Worm (Caenorhabditis elegans) whole organism, L2 larva: Measurements from ENCODE around the gene C30G12.6.
A peak's percentile ranks its signal among the peaks of the same experiment; 100 is the strongest.

Experiments
- C34F6.9 ChIP-seq: fragments of 150-350 bp; optimal IDR thresholded peaks from 2 replicates; lab custom pipeline; 2014; ENCODE audit warnings: missing biosample characterization, missing genetic modification characterization
- F13H6.1 ChIP-seq: sonication (generic microtip); optimal IDR thresholded peaks from 2 replicates; lab custom pipeline; 2016; ENCODE audit warnings: missing genetic modification characterization, missing compliant biosample characterization
- R02D3.7 ChIP-seq: fragments of 150-350 bp; optimal IDR thresholded peaks from 2 replicates; lab custom pipeline; 2014; ENCODE audit warnings: missing biosample characterization, missing genetic modification characterization
- Y55F3AM.14 ChIP-seq: fragments of 200-800 bp; sonication (Bioruptor generic); optimal IDR thresholded peaks from 2 replicates; lab custom pipeline; 2018; ENCODE audit warnings: mild to moderate bottlenecking, missing genetic modification characterization, missing compliant biosample characterization
- ZK546.5 ChIP-seq: sonication (generic microtip); optimal IDR thresholded peaks from 2 replicates; lab custom pipeline; 2017; ENCODE audit warnings: missing biosample characterization, missing genetic modification characterization
- alr-1 ChIP-seq: fragments of 150-350 bp; optimal IDR thresholded peaks from 2 replicates; lab custom pipeline; 2014; ENCODE audit warnings: missing biosample characterization, missing genetic modification characterization
- aly-2 ChIP-seq: fragments of 150-350 bp; optimal IDR thresholded peaks from 2 replicates; lab custom pipeline; 2014; ENCODE audit warnings: missing biosample characterization, missing genetic modification characterization
- ama-1 ChIP-seq: fragments of 150-350 bp; optimal IDR thresholded peaks from 2 replicates; lab custom pipeline; 2018; ENCODE audit warnings: inconsistent platforms
- blmp-1 ChIP-seq: sonication (generic microtip); optimal IDR thresholded peaks from 2 replicates; lab custom pipeline; 2017; ENCODE audit warnings: missing genetic modification characterization, mild to moderate bottlenecking, missing compliant biosample characterization, antibody characterized with exemption, moderate library complexity; ENCODE audit not compliant: insufficient read depth
- ceh-16 ChIP-seq: fragments of 150-350 bp; optimal IDR thresholded peaks from 2 replicates; lab custom pipeline; 2014; ENCODE audit warnings: missing biosample characterization, missing genetic modification characterization
- ceh-82 ChIP-seq: fragments of 150-350 bp; optimal IDR thresholded peaks from 2 replicates; lab custom pipeline; 2014; ENCODE audit warnings: missing biosample characterization, missing genetic modification characterization
- crh-2 ChIP-seq: sonication (generic microtip); optimal IDR thresholded peaks from 2 replicates; lab custom pipeline; 2017; ENCODE audit warnings: missing biosample characterization, missing genetic modification characterization
- dmd-4 ChIP-seq: sonication (generic microtip); optimal IDR thresholded peaks from 2 replicates; lab custom pipeline; 2017; ENCODE audit warnings: missing biosample characterization, missing genetic modification characterization
- egl-27 ChIP-seq: sonication (generic microtip); optimal IDR thresholded peaks from 3 replicates; lab custom pipeline; 2017; ENCODE audit warnings: missing biosample characterization, missing genetic modification reagents, missing genetic modification characterization
- elt-1 ChIP-seq: fragments of 150-350 bp; optimal IDR thresholded peaks from 2 replicates; lab custom pipeline; 2014; ENCODE audit warnings: missing biosample characterization, missing genetic modification characterization
- elt-3 ChIP-seq: sonication (generic microtip); optimal IDR thresholded peaks from 2 replicates; lab custom pipeline; 2017; ENCODE audit warnings: missing biosample characterization, missing genetic modification characterization
- fos-1 ChIP-seq: fragments of 150-350 bp; optimal IDR thresholded peaks from 2 replicates; lab custom pipeline; 2014; ENCODE audit warnings: missing biosample characterization, missing genetic modification characterization
- gmeb-1 ChIP-seq: fragments of 150-350 bp; optimal IDR thresholded peaks from 2 replicates; lab custom pipeline; 2014; ENCODE audit warnings: missing biosample characterization, missing genetic modification characterization
- lin-11 ChIP-seq: fragments of 150-350 bp; sonication (generic microtip); optimal IDR thresholded peaks from 2 replicates; lab custom pipeline; 2014; ENCODE audit warnings: missing biosample characterization, missing genetic modification characterization, inconsistent platforms, mixed read lengths
- lin-13 ChIP-seq: fragments of 150-350 bp; optimal IDR thresholded peaks from 2 replicates; lab custom pipeline; 2014; ENCODE audit warnings: missing biosample characterization, missing genetic modification reagents, missing genetic modification characterization
- lin-39 ChIP-seq: fragments of 150-350 bp; optimal IDR thresholded peaks from 2 replicates; lab custom pipeline; 2014; ENCODE audit warnings: missing biosample characterization, missing genetic modification reagents, missing genetic modification characterization
- lsy-2 ChIP-seq, 2 experiments: fragments of 150-350 bp in 1 of 2; sonication (generic microtip) in 1 of 2; optimal IDR thresholded peaks; 2 replicates each; lab custom pipeline; 2014 to 2017; ENCODE audit warnings: missing biosample characterization in 2 of 2, missing genetic modification characterization in 2 of 2
- mab-5 ChIP-seq: fragments of 150-350 bp; optimal IDR thresholded peaks from 2 replicates; lab custom pipeline; 2014; ENCODE audit warnings: missing biosample characterization, missing genetic modification characterization
- mbf-1 ChIP-seq: sonication (generic microtip); optimal IDR thresholded peaks from 2 replicates; lab custom pipeline; 2017; ENCODE audit warnings: missing biosample characterization, missing genetic modification characterization
- mdl-1 ChIP-seq, 2 experiments: fragments of 150-350 bp in 1 of 2; sonication (generic microtip) in 1 of 2; optimal IDR thresholded peaks; 2 replicates each; lab custom pipeline; 2017; ENCODE audit warnings: missing biosample characterization in 2 of 2, missing genetic modification characterization in 2 of 2
- nhr-10 ChIP-seq: sonication (generic microtip); optimal IDR thresholded peaks from 2 replicates; lab custom pipeline; 2017; ENCODE audit warnings: missing biosample characterization, missing genetic modification characterization
- nhr-11 ChIP-seq: fragments of 150-350 bp; optimal IDR thresholded peaks from 2 replicates; lab custom pipeline; 2014; ENCODE audit warnings: missing biosample characterization, missing genetic modification characterization
- nhr-12 ChIP-seq: fragments of 150-350 bp; optimal IDR thresholded peaks from 2 replicates; lab custom pipeline; 2014; ENCODE audit warnings: missing biosample characterization, missing genetic modification characterization
- nhr-129 ChIP-seq: fragments of 150-350 bp; optimal IDR thresholded peaks from 2 replicates; lab custom pipeline; 2014; ENCODE audit warnings: missing biosample characterization, missing genetic modification characterization
- nhr-21 ChIP-seq: fragments of 150-350 bp; optimal IDR thresholded peaks from 2 replicates; lab custom pipeline; 2014; ENCODE audit warnings: missing biosample characterization, missing genetic modification characterization
- nhr-23 ChIP-seq: fragments of 150-350 bp; optimal IDR thresholded peaks from 2 replicates; lab custom pipeline; 2014; ENCODE audit warnings: missing biosample characterization, missing genetic modification reagents, missing genetic modification characterization
- nhr-237 ChIP-seq: fragments of 150-350 bp; optimal IDR thresholded peaks from 2 replicates; lab custom pipeline; 2014; ENCODE audit warnings: missing biosample characterization, missing genetic modification characterization
- nhr-25 ChIP-seq: fragments of 150-350 bp; sonication (generic microtip); optimal IDR thresholded peaks from 3 replicates; lab custom pipeline; 2014; ENCODE audit warnings: missing biosample characterization, missing genetic modification characterization
- nhr-6 ChIP-seq: fragments of 150-350 bp; optimal IDR thresholded peaks from 2 replicates; lab custom pipeline; 2014; ENCODE audit warnings: missing biosample characterization, missing genetic modification characterization
- nhr-77 ChIP-seq: fragments of 150-350 bp; optimal IDR thresholded peaks from 2 replicates; lab custom pipeline; 2014; ENCODE audit warnings: missing biosample characterization, missing genetic modification characterization
- peb-1 ChIP-seq: fragments of 150-350 bp; optimal IDR thresholded peaks from 2 replicates; lab custom pipeline; 2014; ENCODE audit warnings: missing biosample characterization, missing genetic modification characterization
- sem-4 ChIP-seq: fragments of 150-350 bp; optimal IDR thresholded peaks from 2 replicates; lab custom pipeline; 2014; ENCODE audit warnings: missing biosample characterization, missing genetic modification reagents, missing genetic modification characterization
- skn-1 ChIP-seq: sonication (generic microtip); optimal IDR thresholded peaks from 2 replicates; lab custom pipeline; 2017; ENCODE audit warnings: missing biosample characterization, missing genetic modification characterization
- sma-3 ChIP-seq: sonication (generic microtip); optimal IDR thresholded peaks from 2 replicates; lab custom pipeline; 2016; ENCODE audit warnings: missing genetic modification reagents, missing genetic modification characterization, missing compliant biosample characterization
- sma-9 ChIP-seq, 2 experiments: fragments of 150-350 bp in 1 of 2; sonication (generic microtip) in 1 of 2; optimal IDR thresholded peaks; 2 replicates each; lab custom pipeline; 2014 to 2016; ENCODE audit warnings: missing genetic modification characterization in 2 of 2, mild to moderate bottlenecking in 1 of 2, missing biosample characterization in 1 of 2, missing compliant biosample characterization in 1 of 2, missing genetic modification reagents in 1 of 2, moderate library complexity in 1 of 2
- snpc-4 ChIP-seq: fragments of 150-350 bp; optimal IDR thresholded peaks from 2 replicates; lab custom pipeline; 2014; ENCODE audit warnings: missing biosample characterization, missing genetic modification characterization
- unc-39 ChIP-seq: fragments of 150-350 bp; optimal IDR thresholded peaks from 2 replicates; lab custom pipeline; 2014; ENCODE audit warnings: missing biosample characterization, missing genetic modification characterization
- unc-55 ChIP-seq: fragments of 150-350 bp; sonication (generic microtip); optimal IDR thresholded peaks from 3 replicates; lab custom pipeline; 2014; ENCODE audit warnings: missing biosample characterization, missing genetic modification reagents, missing genetic modification characterization
- unc-62 ChIP-seq: fragments of 150-350 bp; optimal IDR thresholded peaks from 2 replicates; lab custom pipeline; 2014; ENCODE audit warnings: missing biosample characterization, missing genetic modification reagents, missing genetic modification characterization
- zag-1 ChIP-seq: fragments of 150-350 bp; optimal IDR thresholded peaks from 2 replicates; lab custom pipeline; 2014; ENCODE audit warnings: missing biosample characterization, missing genetic modification characterization
- ztf-1 ChIP-seq: fragments of 200-800 bp; sonication (Bioruptor generic); conservative IDR thresholded peaks from 2 replicates; pipeline ENCODE4 v1.3.6; 2022; ENCODE audit warnings: missing genetic modification characterization, missing compliant biosample characterization
- ztf-11 ChIP-seq: sonication (generic microtip); optimal IDR thresholded peaks from 2 replicates; lab custom pipeline; 2017; ENCODE audit warnings: missing biosample characterization, missing genetic modification characterization
- ztf-4 ChIP-seq: fragments of 150-350 bp; optimal IDR thresholded peaks from 2 replicates; lab custom pipeline; 2014; ENCODE audit warnings: missing biosample characterization, missing genetic modification characterization

C30G12.6 gene

DNA sequence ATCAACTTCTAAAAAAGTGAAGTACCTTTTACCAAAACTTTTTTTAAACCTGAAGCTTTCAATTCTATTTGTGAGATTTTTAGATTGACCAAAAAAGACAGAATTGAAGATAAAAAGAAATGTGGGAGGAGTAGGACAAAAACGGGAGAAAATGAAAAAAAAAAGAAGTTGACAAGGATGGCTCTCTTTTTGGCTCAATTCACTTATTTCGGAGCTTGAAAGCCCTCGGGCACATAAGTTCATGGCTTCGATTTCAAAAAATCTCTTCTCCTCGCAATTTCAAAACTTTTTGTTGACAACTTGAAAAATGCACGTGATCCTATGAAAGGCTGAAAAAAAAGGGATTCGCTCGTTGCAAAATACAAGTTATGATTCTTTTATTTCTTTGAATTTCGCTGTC lies 30.4 kb upstream of the C30G12.6 start:
- no peak for TF ChIP-seq sma-9 (GFP tag; optimal IDR thresholded peaks at IDR 0.05; lab: Kevin White, UChicago)
- no peak for TF ChIP-seq sma-9 (tag; optimal IDR thresholded peaks at IDR 0.05; lab: Kevin White, UChicago)
- no peak for TF ChIP-seq nhr-25 (tag; lab: Kevin White, UChicago)
- TF ChIP-seq sem-4: no peak
- no peak for TF ChIP-seq C34F6.9 (tag; lab: Kevin White, UChicago)
- no peak for TF ChIP-seq nhr-11
- TF ChIP-seq Y55F3AM.14: no peak
- no peak for TF ChIP-seq F13H6.1
- no peak for TF ChIP-seq fos-1 (tag; lab: Kevin White, UChicago)
- TF ChIP-seq crh-2: no peak
- no peak for TF ChIP-seq nhr-6
- no peak for TF ChIP-seq elt-3 (tag; lab: Kevin White, UChicago)
- no peak for TF ChIP-seq zag-1

DNA sequence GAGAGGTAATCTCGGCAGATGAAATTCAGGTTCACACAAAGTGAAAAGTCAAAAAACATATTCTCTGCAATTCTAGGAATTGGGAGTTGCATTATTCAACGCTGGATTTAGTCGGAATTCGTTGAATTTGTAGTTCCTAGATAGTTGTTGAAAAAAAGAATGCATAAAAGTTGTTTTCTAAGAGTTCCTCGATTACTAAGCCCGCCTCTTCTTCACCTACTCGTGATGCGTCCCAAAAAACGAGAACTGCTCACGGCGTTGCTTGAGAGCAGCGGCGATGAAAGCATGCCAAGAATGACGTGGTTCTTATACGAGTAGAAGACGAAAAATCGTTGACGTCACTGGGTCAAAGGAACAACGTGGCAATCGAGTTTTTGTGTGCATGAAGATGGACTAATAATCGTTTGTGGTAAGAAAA lies 29.3 kb upstream of the C30G12.6 start:
- TF ChIP-seq F13H6.1: peak; percentile 23
- TF ChIP-seq ama-1 (lab: Kevin White, UChicago): peak; percentile 16
- no peak for TF ChIP-seq gmeb-1 (tag; lab: Kevin White, UChicago)
- TF ChIP-seq nhr-77 (tag; lab: Kevin White, UChicago): no peak
- no peak for TF ChIP-seq sma-3
- TF ChIP-seq fos-1 (tag; lab: Kevin White, UChicago): peak; percentile 4
- TF ChIP-seq ztf-1 (GFP tag; lab: Robert Waterston, UW): no peak
- peak; percentile 19 for TF ChIP-seq sem-4
- peak in 1 of 2 experiments; percentile 50 for TF ChIP-seq lsy-2 (tag; optimal IDR thresholded peaks at IDR 0.05; lab: Kevin White, UChicago)
- TF ChIP-seq elt-3 (tag; lab: Kevin White, UChicago): no peak
- no peak for TF ChIP-seq alr-1
- TF ChIP-seq lin-13: no peak
- no peak for TF ChIP-seq egl-27 (tag; lab: Kevin White, UChicago)
- no peak for TF ChIP-seq nhr-237
- no peak for TF ChIP-seq aly-2 (tag; lab: Kevin White, UChicago)
- TF ChIP-seq nhr-6: no peak
- no peak for TF ChIP-seq skn-1 (tag; lab: Kevin White, UChicago)
- peak; percentile 25 for TF ChIP-seq nhr-129 (tag; lab: Kevin White, UChicago)
- TF ChIP-seq ceh-82 (tag; lab: Kevin White, UChicago): no peak
- TF ChIP-seq ceh-16: no peak
- TF ChIP-seq peb-1 (tag; lab: Kevin White, UChicago): no peak
- no peak for TF ChIP-seq mbf-1
- no peak for TF ChIP-seq nhr-12 (tag; lab: Kevin White, UChicago)
- TF ChIP-seq lin-39 (tag; lab: Kevin White, UChicago): no peak
- TF ChIP-seq nhr-21 (tag; lab: Kevin White, UChicago): no peak
- TF ChIP-seq snpc-4 (tag; lab: Kevin White, UChicago): no peak
- no peak for TF ChIP-seq nhr-11
- TF ChIP-seq C34F6.9 (tag; lab: Kevin White, UChicago): peak; percentile 44
- TF ChIP-seq dmd-4 (tag; lab: Kevin White, UChicago): no peak
- TF ChIP-seq ZK546.5 (tag; lab: Kevin White, UChicago): no peak
- no peak for TF ChIP-seq ztf-4
- TF ChIP-seq crh-2: peak; percentile 86
- no peak for TF ChIP-seq mdl-1 (tag; optimal IDR thresholded peaks at IDR 0.05; lab: Kevin White, UChicago)
- no peak for TF ChIP-seq ztf-11 (tag; lab: Kevin White, UChicago)
- TF ChIP-seq blmp-1 (tag; lab: Kevin White, UChicago): no peak
- peak; percentile 52 for TF ChIP-seq sma-9 (GFP tag; optimal IDR thresholded peaks at IDR 0.05; lab: Kevin White, UChicago)
- no peak for TF ChIP-seq sma-9 (tag; optimal IDR thresholded peaks at IDR 0.05; lab: Kevin White, UChicago)
- TF ChIP-seq lin-11 (tag; lab: Kevin White, UChicago): no peak
- TF ChIP-seq R02D3.7: no peak
- TF ChIP-seq unc-62 (GFP tag; lab: Kevin White, UChicago): no peak
- TF ChIP-seq nhr-10: no peak
- TF ChIP-seq Y55F3AM.14: no peak
- TF ChIP-seq elt-1: no peak
- TF ChIP-seq unc-39 (tag; lab: Kevin White, UChicago): no peak
- TF ChIP-seq zag-1: no peak
- no peak for TF ChIP-seq nhr-23 (tag; lab: Kevin White, UChicago)
- TF ChIP-seq nhr-25 (tag; lab: Kevin White, UChicago): no peak
- no peak for TF ChIP-seq mab-5
- TF ChIP-seq unc-55 (GFP tag; lab: Kevin White, UChicago): peak; percentile 55
- TF ChIP-seq, all 48 proteins: peak for 10
